Fruit fly (Drosophila melanogaster): ENCODE results near the gene CG33346.

DNA sequence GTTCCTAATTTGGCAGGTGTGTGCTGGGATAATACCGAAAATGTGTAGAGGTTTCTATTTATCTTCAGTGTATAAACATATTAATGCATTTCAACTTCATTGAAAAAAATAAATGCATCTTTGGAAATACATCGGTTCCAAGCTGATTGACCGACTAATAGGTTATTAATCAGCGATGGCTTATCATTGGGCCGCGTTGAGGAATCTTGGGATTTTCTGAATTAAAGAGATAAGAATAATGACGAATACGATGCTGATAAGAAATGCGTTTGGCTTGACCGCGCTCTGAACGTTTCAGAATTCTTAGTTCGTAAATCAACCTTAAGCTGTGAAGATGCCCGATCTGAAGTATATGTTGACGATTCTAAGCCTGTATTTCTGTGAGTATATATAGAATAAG lies 1.4 kb downstream of the CG33346 start, which contains the start of gene Sid:
- no peak for TF ChIP-seq insv (optimal IDR thresholded peaks at IDR 0.05)
- TF ChIP-seq Myc (optimal IDR thresholded peaks at IDR 0.05): no peak
- TF ChIP-seq Sin3A (optimal IDR thresholded peaks at IDR 0.05): no peak
- no peak for TF ChIP-seq h (optimal IDR thresholded peaks at IDR 0.05)
- no peak for TF ChIP-seq ttk (optimal IDR thresholded peaks at IDR 0.05)
- no peak for TF ChIP-seq psq (optimal IDR thresholded peaks at IDR 0.05)
